Fruit fly (Drosophila melanogaster) whole organism, embryonic: ENCODE data around the gene Mec2.

ENCODE experiments used
- Asciz ChIP-seq: fragments of 200-800 bp; sonication (Bioruptor generic); optimal IDR thresholded peaks from 2 replicates; lab custom pipeline; 2017; ENCODE audit warnings: missing biosample characterization, mild to moderate bottlenecking, missing genetic modification characterization, missing genetic modification reagents
- Blimp-1 ChIP-seq: fragments of 200-800 bp; sonication (Bioruptor generic); optimal IDR thresholded peaks from 3 replicates; lab custom pipeline; 2018; ENCODE audit warnings: missing biosample characterization, missing genetic modification characterization, mild to moderate bottlenecking, moderate library complexity, missing genetic modification reagents
- CG10267 ChIP-seq: fragments of 200-800 bp; sonication (Bioruptor generic); optimal IDR thresholded peaks from 2 replicates; lab custom pipeline; 2018; ENCODE audit warnings: missing biosample characterization, mild to moderate bottlenecking, missing genetic modification characterization, moderate library complexity
- CG11695 ChIP-seq: fragments of 200-800 bp; sonication (Bioruptor generic); IDR thresholded peaks from 3 replicates; pipeline ENCODE4 v1.3.6; 2022; ENCODE audit warnings: missing biosample characterization, missing genetic modification characterization
- CG15696 ChIP-seq: fragments of 200-800 bp; sonication (Bioruptor generic); optimal IDR thresholded peaks from 2 replicates; lab custom pipeline; 2019; ENCODE audit warnings: missing biosample characterization, mild to moderate bottlenecking, missing genetic modification characterization, moderate library complexity
- CG17186 ChIP-seq: fragments of 200-800 bp; sonication (Bioruptor generic); optimal IDR thresholded peaks from 3 replicates; lab custom pipeline; 2017; ENCODE audit warnings: missing biosample characterization, missing genetic modification reagents, missing genetic modification characterization
- CG17359 ChIP-seq: fragments of 200-800 bp; sonication (Bioruptor generic); optimal IDR thresholded peaks from 3 replicates; lab custom pipeline; 2018; ENCODE audit warnings: missing biosample characterization, mild to moderate bottlenecking, missing genetic modification characterization, moderate library complexity
- CG18619 ChIP-seq: fragments of 200-800 bp; sonication (Bioruptor generic); optimal IDR thresholded peaks from 3 replicates; lab custom pipeline; 2017; ENCODE audit warnings: missing biosample characterization, mild to moderate bottlenecking, missing genetic modification characterization
- CG2199 ChIP-seq: fragments of 200-800 bp; sonication (Bioruptor generic); IDR thresholded peaks from 3 replicates; pipeline ENCODE4 v1.3.6; 2022; ENCODE audit warnings: missing biosample characterization, missing genetic modification characterization
- CG2889 ChIP-seq: fragments of 200-800 bp; sonication (Bioruptor generic); IDR thresholded peaks from 3 replicates; pipeline ENCODE4 v1.3.6; 2022; ENCODE audit warnings: missing biosample characterization, missing genetic modification characterization
- CG31441 ChIP-seq: fragments of 200-800 bp; sonication (Bioruptor generic); IDR thresholded peaks from 2 replicates; pipeline ENCODE4 v1.3.6; 2022; ENCODE audit warnings: missing biosample characterization, missing genetic modification characterization
- CG32532 ChIP-seq: fragments of 200-800 bp; sonication (Bioruptor generic); IDR thresholded peaks from 2 replicates; pipeline ENCODE4 v1.3.6; 2022; ENCODE audit warnings: missing biosample characterization, missing genetic modification characterization
- CG3407 ChIP-seq: fragments of 200-800 bp; sonication (Bioruptor generic); optimal IDR thresholded peaks from 2 replicates; lab custom pipeline; 2018; ENCODE audit warnings: missing biosample characterization, mild to moderate bottlenecking, missing genetic modification characterization
- CG5953 ChIP-seq: fragments of 200-800 bp; sonication (Bioruptor generic); IDR thresholded peaks from 2 replicates; pipeline ENCODE4 v1.3.6; 2022; ENCODE audit warnings: missing biosample characterization, missing genetic modification characterization
- CG6689 ChIP-seq: fragments of 200-800 bp; sonication (Bioruptor generic); IDR thresholded peaks from 2 replicates; pipeline ENCODE4 v1.3.6; 2022; ENCODE audit warnings: missing biosample characterization, missing genetic modification characterization
- CG6854 ChIP-seq: fragments of 200-800 bp; sonication (Bioruptor generic); optimal IDR thresholded peaks from 3 replicates; lab custom pipeline; 2017; ENCODE audit warnings: missing biosample characterization, mild to moderate bottlenecking, missing genetic modification characterization
- CG7839 ChIP-seq: fragments of 200-800 bp; sonication (Bioruptor generic); optimal IDR thresholded peaks from 3 replicates; lab custom pipeline; 2018; ENCODE audit warnings: missing biosample characterization, mild to moderate bottlenecking, missing genetic modification characterization, moderate library complexity
- CG8924 ChIP-seq: fragments of 200-800 bp; optimal IDR thresholded peaks from 3 replicates; lab custom pipeline; 2019; ENCODE audit warnings: missing biosample characterization, mild to moderate bottlenecking, missing genetic modification characterization, moderate library complexity
- D19A ChIP-seq: fragments of 200-800 bp; optimal IDR thresholded peaks from 3 replicates; lab custom pipeline; 2019; ENCODE audit warnings: missing biosample characterization, mild to moderate bottlenecking, missing genetic modification characterization, moderate library complexity
- Dref ChIP-seq: fragments of 200-800 bp; sonication (Bioruptor generic); IDR thresholded peaks from 2 replicates; pipeline ENCODE4 v1.3.6; 2022; ENCODE audit warnings: missing biosample characterization, missing genetic modification characterization
- Elba2 ChIP-seq: fragments of 200-800 bp; sonication (Bioruptor generic); optimal IDR thresholded peaks from 3 replicates; lab custom pipeline; 2016; ENCODE audit warnings: missing biosample characterization, missing genetic modification characterization
- H15 ChIP-seq: fragments of 200-800 bp; sonication (Bioruptor generic); IDR thresholded peaks from 3 replicates; pipeline ENCODE4 v1.3.6; 2022; ENCODE audit warnings: missing biosample characterization, missing genetic modification characterization
- HLH54F ChIP-seq: fragments of 200-800 bp; sonication (Bioruptor generic); optimal IDR thresholded peaks from 3 replicates; lab custom pipeline; 2016; ENCODE audit warnings: missing biosample characterization, missing genetic modification characterization
- Max ChIP-seq: fragments of 200-800 bp; sonication (Bioruptor generic); optimal IDR thresholded peaks from 2 replicates; lab custom pipeline; 2016; ENCODE audit warnings: missing biosample characterization, mild to moderate bottlenecking, missing genetic modification characterization
- Meics ChIP-seq: fragments of 200-800 bp; sonication (Bioruptor generic); optimal IDR thresholded peaks from 2 replicates; lab custom pipeline; 2017; ENCODE audit warnings: missing biosample characterization, mild to moderate bottlenecking, missing genetic modification characterization
- Mes4 ChIP-seq: fragments of 200-800 bp; sonication (Bioruptor generic); optimal IDR thresholded peaks from 2 replicates; lab custom pipeline; 2016; ENCODE audit warnings: missing biosample characterization, missing genetic modification characterization
- NK7.1 ChIP-seq: fragments of 200-800 bp; sonication (Bioruptor generic); optimal IDR thresholded peaks from 3 replicates; lab custom pipeline; 2016; ENCODE audit warnings: missing biosample characterization, missing genetic modification characterization
- NfI ChIP-seq: fragments of 200-800 bp; sonication (Bioruptor generic); optimal IDR thresholded peaks from 3 replicates; lab custom pipeline; 2018; ENCODE audit warnings: missing biosample characterization, mild to moderate bottlenecking, missing genetic modification characterization, moderate library complexity
- Rfx ChIP-seq: fragments of 200-800 bp; sonication (Bioruptor generic); IDR thresholded peaks from 2 replicates; pipeline ENCODE4 v1.3.6; 2022; ENCODE audit warnings: missing biosample characterization, missing genetic modification characterization
- Sry-δ ChIP-seq: fragments of 200-800 bp; sonication (Bioruptor generic); optimal IDR thresholded peaks from 2 replicates; lab custom pipeline; 2016; ENCODE audit warnings: missing biosample characterization, missing genetic modification characterization
- abd-A ChIP-seq: fragments of 200-800 bp; sonication (Bioruptor generic); optimal IDR thresholded peaks from 3 replicates; lab custom pipeline; 2019; ENCODE audit warnings: missing biosample characterization, mild to moderate bottlenecking, missing genetic modification characterization, moderate library complexity
- ac ChIP-seq: fragments of 200-800 bp; sonication (Bioruptor generic); optimal IDR thresholded peaks from 3 replicates; lab custom pipeline; 2017; ENCODE audit warnings: missing biosample characterization, mild to moderate bottlenecking, missing genetic modification characterization
- al ChIP-seq: fragments of 200-800 bp; sonication (Bioruptor generic); IDR thresholded peaks from 2 replicates; pipeline ENCODE4 v1.3.6; 2022; ENCODE audit warnings: missing biosample characterization, missing genetic modification characterization
- cas ChIP-seq: fragments of 200-800 bp; sonication (Bioruptor generic); IDR thresholded peaks from 2 replicates; pipeline ENCODE4 v1.3.6; 2022; ENCODE audit warnings: missing biosample characterization, missing genetic modification characterization
- disco-r ChIP-seq: fragments of 200-800 bp; sonication (Bioruptor generic); optimal IDR thresholded peaks from 2 replicates; lab custom pipeline; 2016; ENCODE audit warnings: missing biosample characterization, missing genetic modification characterization
- en ChIP-seq: fragments of 200-800 bp; sonication (Bioruptor generic); optimal IDR thresholded peaks from 2 replicates; lab custom pipeline; 2016; ENCODE audit warnings: missing biosample characterization, missing genetic modification characterization
- eyg ChIP-seq: fragments of 200-800 bp; sonication (Bioruptor generic); optimal IDR thresholded peaks from 3 replicates; lab custom pipeline; 2016; ENCODE audit warnings: missing biosample characterization, missing genetic modification characterization
- fd96Cb ChIP-seq: fragments of 200-800 bp; sonication (Bioruptor generic); optimal IDR thresholded peaks from 2 replicates; lab custom pipeline; 2018; ENCODE audit warnings: missing biosample characterization, mild to moderate bottlenecking, missing genetic modification characterization, moderate library complexity
- gt ChIP-seq: fragments of 200-800 bp; sonication (Bioruptor generic); IDR thresholded peaks from 2 replicates; pipeline ENCODE4 v1.3.6; 2022; ENCODE audit warnings: missing biosample characterization, missing genetic modification characterization
- h ChIP-seq: fragments of >200 bp; optimal IDR thresholded peaks from 2 replicates; lab custom pipeline; 2017
- her ChIP-seq: fragments of 200-800 bp; sonication (Bioruptor generic); optimal IDR thresholded peaks from 2 replicates; lab custom pipeline; 2016; ENCODE audit warnings: missing biosample characterization, missing genetic modification characterization
- jumu ChIP-seq: fragments of 200-800 bp; sonication (Bioruptor generic); optimal IDR thresholded peaks from 3 replicates; lab custom pipeline; 2016; ENCODE audit warnings: missing biosample characterization, missing genetic modification characterization
- nau ChIP-seq: fragments of 200-800 bp; sonication (Bioruptor generic); optimal IDR thresholded peaks from 3 replicates; lab custom pipeline; 2017; ENCODE audit warnings: missing biosample characterization, mild to moderate bottlenecking, missing genetic modification characterization, missing genetic modification reagents
- row ChIP-seq: fragments of 200-800 bp; sonication (Bioruptor generic); IDR thresholded peaks from 3 replicates; pipeline ENCODE4 v1.3.6; 2022; ENCODE audit warnings: missing biosample characterization, missing genetic modification characterization
- run ChIP-seq: fragments of 200-800 bp; sonication (Bioruptor generic); optimal IDR thresholded peaks from 3 replicates; lab custom pipeline; 2018; ENCODE audit warnings: missing biosample characterization, mild to moderate bottlenecking, missing genetic modification characterization
- sim ChIP-seq: fragments of 200-800 bp; sonication (Bioruptor generic); IDR thresholded peaks from 2 replicates; pipeline ENCODE4 v1.3.6; 2022; ENCODE audit warnings: missing biosample characterization, missing genetic modification characterization
- so ChIP-seq: fragments of 200-800 bp; sonication (Bioruptor generic); IDR thresholded peaks from 3 replicates; pipeline ENCODE4 v1.3.6; 2022; ENCODE audit warnings: missing biosample characterization, missing genetic modification characterization
- sug ChIP-seq: fragments of 200-800 bp; optimal IDR thresholded peaks from 2 replicates; lab custom pipeline; 2019; ENCODE audit warnings: missing biosample characterization, mild to moderate bottlenecking, missing genetic modification characterization, moderate library complexity
- trh ChIP-seq: fragments of 200-800 bp; sonication (Bioruptor generic); optimal IDR thresholded peaks from 2 replicates; lab custom pipeline; 2016; ENCODE audit warnings: missing biosample characterization, missing genetic modification characterization
- twi ChIP-seq: fragments of 200-800 bp; optimal IDR thresholded peaks from 2 replicates; lab custom pipeline; 2019; ENCODE audit warnings: missing biosample characterization, mild to moderate bottlenecking, missing genetic modification characterization, moderate library complexity
- vvl ChIP-seq: fragments of 200-800 bp; sonication (Bioruptor generic); IDR thresholded peaks from 2 replicates; pipeline ENCODE4 v1.3.6; 2022; ENCODE audit warnings: missing biosample characterization, missing genetic modification characterization
- zen ChIP-seq: fragments of 200-800 bp; sonication (Bioruptor generic); optimal IDR thresholded peaks from 3 replicates; lab custom pipeline; 2018; ENCODE audit warnings: missing biosample characterization, mild to moderate bottlenecking, missing genetic modification characterization, moderate library complexity

Gene Mec2

DNA sequence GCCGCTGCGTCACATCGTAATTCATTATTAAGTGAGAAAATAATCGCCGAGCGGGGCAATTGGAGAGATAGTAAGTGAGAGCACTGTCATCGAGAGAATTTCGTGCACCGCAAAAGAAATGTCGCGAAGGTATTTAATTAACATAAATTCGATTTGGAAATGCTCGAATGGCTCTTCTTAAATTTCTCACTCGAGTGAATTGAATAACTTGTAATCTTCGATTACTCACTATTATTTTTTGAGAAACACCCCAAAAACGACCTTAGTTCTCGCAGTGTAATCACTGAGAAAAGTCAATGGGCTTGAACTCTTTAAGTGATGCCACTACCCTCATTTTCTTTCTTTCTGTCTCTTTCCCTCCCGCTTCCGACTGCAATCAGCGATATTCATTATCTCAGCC, 32.8 kb upstream of the Mec2 start (continued):
- peak; percentile 91 for TF ChIP-seq CG7839 (tag; lab: Kevin White, UChicago)
- TF ChIP-seq CG6854 (GFP tag; lab: Kevin White, UChicago): peak; percentile 8
- peak; percentile 91 for TF ChIP-seq zen (tag; lab: Kevin White, UChicago)
- peak; percentile 86 for TF ChIP-seq CG3407 (GFP tag; lab: Kevin White, UChicago)
- TF ChIP-seq al: no peak
- peak; percentile 68 for TF ChIP-seq CG18619 (GFP tag; lab: Kevin White, UChicago)
- peak; percentile 62 for TF ChIP-seq trh (GFP tag; lab: Kevin White, UChicago)
- peak; percentile 89 for TF ChIP-seq jumu (GFP tag; lab: Kevin White, UChicago)
- peak; percentile 95 for TF ChIP-seq vvl (GFP tag; lab: Robert Waterston, UW)
- TF ChIP-seq CG15696 (tag; lab: Kevin White, UChicago): peak; percentile 92
- TF ChIP-seq ac (GFP tag; lab: Kevin White, UChicago): peak; percentile 83
- TF ChIP-seq CG17186 (GFP tag; lab: Kevin White, UChicago): peak; percentile 67
- peak; percentile 76 for TF ChIP-seq twi (tag; lab: Kevin White, UChicago)
- no peak for TF ChIP-seq cas
- peak; percentile 87 for TF ChIP-seq row (GFP tag; lab: Robert Waterston, UW)
- peak; percentile 77; the same call in 2 of the 3 replicates for TF ChIP-seq so (GFP tag; lab: Robert Waterston, UW)
- peak; percentile 67 for TF ChIP-seq Rfx (GFP tag; lab: Robert Waterston, UW)
- peak; percentile 58; the same call in 1 of the 2 replicates for TF ChIP-seq CG32532 (GFP tag; lab: Robert Waterston, UW)
- no peak for TF ChIP-seq h (lab: Kevin White, UChicago)
- TF ChIP-seq Asciz (GFP tag; lab: Kevin White, UChicago): peak; percentile 84
- TF ChIP-seq en (GFP tag; lab: Kevin White, UChicago): peak; percentile 68
- TF ChIP-seq CG2889: peak; percentile 61; the same call in 1 of the 3 replicates
- TF ChIP-seq her (GFP tag; lab: Kevin White, UChicago): peak; percentile 69
- peak; percentile 51 for TF ChIP-seq nau (GFP tag; lab: Kevin White, UChicago)
- no peak for TF ChIP-seq Dref (GFP tag; lab: Robert Waterston, UW)
- peak; percentile 71 for TF ChIP-seq Max
- peak; percentile 71 for TF ChIP-seq NfI (GFP tag; lab: Kevin White, UChicago)
- TF ChIP-seq Mes4 (GFP tag; lab: Kevin White, UChicago): peak; percentile 89
- no peak for TF ChIP-seq sug (tag; lab: Kevin White, UChicago)
- peak; percentile 81 for TF ChIP-seq CG5953 (GFP tag; lab: Robert Waterston, UW)
- peak; percentile 83 for TF ChIP-seq NK7.1 (GFP tag; lab: Kevin White, UChicago)
- no peak for TF ChIP-seq abd-A (tag; lab: Kevin White, UChicago)
- TF ChIP-seq CG31441 (GFP tag; lab: Robert Waterston, UW): peak; percentile 91
- TF ChIP-seq Meics (GFP tag; lab: Kevin White, UChicago): peak; percentile 48
- peak; percentile 91 for TF ChIP-seq CG8924 (tag; lab: Kevin White, UChicago)
- TF ChIP-seq eyg (GFP tag; lab: Kevin White, UChicago): peak; percentile 70
- peak; percentile 52 for TF ChIP-seq Sry-δ (GFP tag; lab: Kevin White, UChicago)
- peak; percentile 29 for TF ChIP-seq Elba2 (GFP tag; lab: Kevin White, UChicago)
- TF ChIP-seq H15 (GFP tag; lab: Robert Waterston, UW): peak; percentile 83
- peak; percentile 87 for TF ChIP-seq D19A (tag; lab: Kevin White, UChicago)
- TF ChIP-seq sim: peak; percentile 88
- peak; percentile 83 for TF ChIP-seq CG6689 (GFP tag; lab: Robert Waterston, UW)
- peak; percentile 92 for TF ChIP-seq Blimp-1 (GFP tag; lab: Kevin White, UChicago)
- peak; percentile 92 for TF ChIP-seq fd96Cb (tag; lab: Kevin White, UChicago)
- peak; percentile 90 for TF ChIP-seq CG17359 (tag; lab: Kevin White, UChicago)
- peak; percentile 30 for TF ChIP-seq run (tag; lab: Kevin White, UChicago)
- TF ChIP-seq gt: peak; percentile 84
- peak; percentile 58 for TF ChIP-seq HLH54F (GFP tag; lab: Kevin White, UChicago)
- TF ChIP-seq CG10267 (tag; lab: Kevin White, UChicago): peak; percentile 86
- TF ChIP-seq disco-r (GFP tag; lab: Kevin White, UChicago): peak; percentile 55
- TF ChIP-seq CG2199 (GFP tag; lab: Robert Waterston, UW): peak; percentile 85; the same call in 1 of the 3 replicates
- peak; percentile 69; the same call in 2 of the 3 replicates for TF ChIP-seq CG11695
